Fruit fly (Drosophila melanogaster) whole organism, embryonic: ENCODE measurements around the gene CG5386.
A peak's percentile ranks its signal among the peaks of the same experiment; 100 is the strongest.

Source experiments
- Blimp-1 ChIP-seq: fragments of 200-800 bp; sonication (Bioruptor generic); optimal IDR thresholded peaks from 3 replicates; lab custom pipeline; 2018; ENCODE audit warnings: missing biosample characterization, missing genetic modification characterization, mild to moderate bottlenecking, moderate library complexity, missing genetic modification reagents
- CG12155 ChIP-seq: fragments of 200-800 bp; sonication (Bioruptor generic); optimal IDR thresholded peaks from 3 replicates; lab custom pipeline; 2016; ENCODE audit warnings: missing biosample characterization, missing genetic modification characterization
- CG15514 ChIP-seq: fragments of 200-800 bp; sonication (Bioruptor generic); optimal IDR thresholded peaks from 3 replicates; lab custom pipeline; 2017; ENCODE audit warnings: missing biosample characterization, missing genetic modification characterization, mild to moderate bottlenecking, moderate library complexity, missing genetic modification reagents
- CG17829 ChIP-seq: fragments of 200-800 bp; optimal IDR thresholded peaks from 2 replicates; lab custom pipeline; 2019; ENCODE audit warnings: missing biosample characterization, mild to moderate bottlenecking, missing genetic modification characterization, moderate library complexity
- CG18619 ChIP-seq: fragments of 200-800 bp; sonication (Bioruptor generic); optimal IDR thresholded peaks from 3 replicates; lab custom pipeline; 2017; ENCODE audit warnings: missing biosample characterization, mild to moderate bottlenecking, missing genetic modification characterization
- CG2116 ChIP-seq: fragments of 200-800 bp; sonication (Bioruptor generic); optimal IDR thresholded peaks from 3 replicates; lab custom pipeline; 2018; ENCODE audit warnings: missing biosample characterization, mild to moderate bottlenecking, missing genetic modification characterization
- CG2712 ChIP-seq: fragments of 200-800 bp; optimal IDR thresholded peaks from 3 replicates; lab custom pipeline; 2019; ENCODE audit warnings: missing biosample characterization, mild to moderate bottlenecking, missing genetic modification characterization, moderate library complexity
- CG30020 ChIP-seq: fragments of 200-800 bp; optimal IDR thresholded peaks from 2 replicates; lab custom pipeline; 2019; ENCODE audit warnings: missing biosample characterization, mild to moderate bottlenecking, missing genetic modification characterization, moderate library complexity
- CG31441 ChIP-seq: fragments of 200-800 bp; sonication (Bioruptor generic); IDR thresholded peaks from 2 replicates; pipeline ENCODE4 v1.3.6; 2022; ENCODE audit warnings: missing biosample characterization, missing genetic modification characterization
- CG33557 ChIP-seq: fragments of 200-800 bp; sonication (Bioruptor generic); optimal IDR thresholded peaks from 2 replicates; lab custom pipeline; 2019; ENCODE audit warnings: missing biosample characterization, mild to moderate bottlenecking, missing genetic modification characterization, moderate library complexity
- CG4617 ChIP-seq: fragments of 200-800 bp; sonication (Bioruptor generic); optimal IDR thresholded peaks from 3 replicates; lab custom pipeline; 2016; ENCODE audit warnings: missing biosample characterization, missing genetic modification characterization, borderline replicate concordance
- CG6254 ChIP-seq: fragments of 200-800 bp; sonication (Bioruptor generic); optimal IDR thresholded peaks from 3 replicates; lab custom pipeline; 2017; ENCODE audit warnings: mild to moderate bottlenecking, missing biosample characterization, missing genetic modification reagents, missing genetic modification characterization
- CG7745 ChIP-seq: fragments of 200-800 bp; sonication (Bioruptor generic); optimal IDR thresholded peaks from 2 replicates; lab custom pipeline; 2018; ENCODE audit warnings: missing biosample characterization, mild to moderate bottlenecking, missing genetic modification characterization, moderate library complexity
- CG7928 ChIP-seq: fragments of 200-800 bp; sonication (Bioruptor generic); optimal IDR thresholded peaks from 2 replicates; lab custom pipeline; 2017; ENCODE audit warnings: missing biosample characterization, mild to moderate bottlenecking, missing genetic modification characterization
- CG9437 ChIP-seq: fragments of 200-800 bp; sonication (Bioruptor generic); optimal IDR thresholded peaks from 2 replicates; lab custom pipeline; 2018; ENCODE audit warnings: missing biosample characterization, mild to moderate bottlenecking, missing genetic modification characterization
- CHES-1-like ChIP-seq: fragments of 200-800 bp; sonication (Bioruptor generic); optimal IDR thresholded peaks from 2 replicates; lab custom pipeline; 2016; ENCODE audit warnings: missing biosample characterization, missing genetic modification characterization
- Dek ChIP-seq: fragments of 200-800 bp; sonication (Bioruptor generic); optimal IDR thresholded peaks from 3 replicates; lab custom pipeline; 2019; ENCODE audit warnings: missing biosample characterization, mild to moderate bottlenecking, missing genetic modification characterization, moderate library complexity
- Dfd ChIP-seq, 2 experiments: fragments of >200 bp; optimal IDR thresholded peaks; 2 replicates each; lab custom pipeline; 2017; ENCODE audit warnings: missing biosample characterization in 2 of 2, missing genetic modification characterization in 2 of 2
- Dp ChIP-seq: fragments of 200-800 bp; sonication (Bioruptor generic); optimal IDR thresholded peaks from 2 replicates; lab custom pipeline; 2018; ENCODE audit warnings: missing biosample characterization, mild to moderate bottlenecking, missing genetic modification characterization, moderate library complexity
- Ets65A ChIP-seq: fragments of 200-800 bp; sonication (Bioruptor generic); peaks from one replicate; lab custom pipeline; 2016; ENCODE audit warnings: missing biosample characterization, missing genetic modification characterization
- Fer1 ChIP-seq: fragments of 200-800 bp; sonication (Bioruptor generic); optimal IDR thresholded peaks from 2 replicates; lab custom pipeline; 2017; ENCODE audit warnings: missing biosample characterization, mild to moderate bottlenecking, missing genetic modification characterization
- Fer3 ChIP-seq: fragments of 200-800 bp; sonication (Bioruptor generic); optimal IDR thresholded peaks from 2 replicates; lab custom pipeline; 2018; ENCODE audit warnings: missing biosample characterization, mild to moderate bottlenecking, missing genetic modification characterization, moderate library complexity
- Hmr ChIP-seq: fragments of 200-800 bp; sonication (Bioruptor generic); optimal IDR thresholded peaks from 3 replicates; lab custom pipeline; 2017; ENCODE audit warnings: mild to moderate bottlenecking, missing biosample characterization, missing genetic modification reagents, missing genetic modification characterization
- Oaz ChIP-seq: fragments of 200-800 bp; sonication (Bioruptor generic); IDR thresholded peaks from 2 replicates; pipeline ENCODE4 v1.3.6; 2022; ENCODE audit warnings: missing biosample characterization, missing genetic modification characterization
- Scr ChIP-seq: fragments of 200-800 bp; sonication (Bioruptor generic); IDR thresholded peaks from 2 replicates; pipeline ENCODE4 v1.3.6; 2022; ENCODE audit warnings: missing biosample characterization, missing genetic modification characterization; ENCODE audit not compliant: partially characterized antibody
- bowl ChIP-seq: fragments of 200-800 bp; sonication (Bioruptor generic); IDR thresholded peaks from 2 replicates; pipeline ENCODE4 v1.3.6; 2022; ENCODE audit warnings: missing biosample characterization, missing genetic modification characterization
- ci ChIP-seq: fragments of 200-800 bp; sonication (Bioruptor generic); IDR thresholded peaks from 3 replicates; pipeline ENCODE4 v1.3.6; 2022; ENCODE audit warnings: missing biosample characterization, missing genetic modification characterization
- eyg ChIP-seq: fragments of 200-800 bp; sonication (Bioruptor generic); optimal IDR thresholded peaks from 3 replicates; lab custom pipeline; 2016; ENCODE audit warnings: missing biosample characterization, missing genetic modification characterization
- grau ChIP-seq: fragments of 200-800 bp; optimal IDR thresholded peaks from 3 replicates; lab custom pipeline; 2019; ENCODE audit warnings: missing biosample characterization, mild to moderate bottlenecking, missing genetic modification characterization, moderate library complexity
- gsb-n ChIP-seq: fragments of 200-800 bp; sonication (Bioruptor generic); optimal IDR thresholded peaks from 3 replicates; lab custom pipeline; 2018; ENCODE audit warnings: missing biosample characterization, mild to moderate bottlenecking, missing genetic modification characterization
- hb ChIP-seq: fragments of 200-800 bp; sonication (Bioruptor generic); IDR thresholded peaks from 3 replicates; pipeline ENCODE4 v1.3.6; 2022; ENCODE audit warnings: missing biosample characterization, missing genetic modification characterization; ENCODE audit not compliant: partially characterized antibody
- hbn ChIP-seq: fragments of 200-800 bp; sonication (Bioruptor generic); IDR thresholded peaks from 2 replicates; pipeline ENCODE4 v1.3.6; 2022; ENCODE audit warnings: missing biosample characterization, missing genetic modification characterization; ENCODE audit not compliant: partially characterized antibody
- mam ChIP-seq: fragments of 200-800 bp; sonication (Bioruptor generic); optimal IDR thresholded peaks from 3 replicates; lab custom pipeline; 2016; ENCODE audit warnings: missing biosample characterization, missing genetic modification characterization
- nmo ChIP-seq: fragments of 200-800 bp; sonication (Bioruptor generic); optimal IDR thresholded peaks from 2 replicates; lab custom pipeline; 2018; ENCODE audit warnings: missing biosample characterization, mild to moderate bottlenecking, missing genetic modification characterization, moderate library complexity
- pfk ChIP-seq: fragments of 200-800 bp; sonication (Bioruptor generic); optimal IDR thresholded peaks from 2 replicates; lab custom pipeline; 2018; ENCODE audit warnings: missing biosample characterization, mild to moderate bottlenecking, missing genetic modification characterization, moderate library complexity
- phol ChIP-seq: fragments of 200-800 bp; sonication (Bioruptor generic); optimal IDR thresholded peaks from 3 replicates; lab custom pipeline; 2018; ENCODE audit warnings: missing biosample characterization, mild to moderate bottlenecking, missing genetic modification characterization, moderate library complexity
- pum ChIP-seq: fragments of 200-800 bp; sonication (Bioruptor generic); optimal IDR thresholded peaks from 2 replicates; lab custom pipeline; 2016; ENCODE audit warnings: missing biosample characterization, missing genetic modification characterization
- seq ChIP-seq: fragments of 200-800 bp; sonication (Bioruptor generic); IDR thresholded peaks from 2 replicates; pipeline ENCODE4 v1.3.6; 2022; ENCODE audit warnings: missing biosample characterization, missing genetic modification characterization
- slbo ChIP-seq: fragments of 200-800 bp; sonication (Bioruptor generic); IDR thresholded peaks from 2 replicates; pipeline ENCODE4 v1.3.6; 2022; ENCODE audit warnings: missing biosample characterization, missing genetic modification characterization
- slou ChIP-seq: fragments of 200-800 bp; sonication (Bioruptor generic); optimal IDR thresholded peaks from 3 replicates; lab custom pipeline; 2016; ENCODE audit warnings: missing biosample characterization, missing genetic modification characterization
- slp2 ChIP-seq: fragments of 200-800 bp; sonication (Bioruptor generic); optimal IDR thresholded peaks from 2 replicates; lab custom pipeline; 2016; ENCODE audit warnings: missing biosample characterization, missing genetic modification characterization
- tgo ChIP-seq: fragments of 200-800 bp; sonication (Bioruptor generic); IDR thresholded peaks from 3 replicates; pipeline ENCODE4 v1.3.6; 2022; ENCODE audit warnings: missing biosample characterization, missing genetic modification characterization
- toy ChIP-seq: fragments of 200-800 bp; sonication (Bioruptor generic); IDR thresholded peaks from 2 replicates; pipeline ENCODE4 v1.3.6; 2022; ENCODE audit warnings: missing biosample characterization, missing genetic modification characterization
- trem ChIP-seq: fragments of 200-800 bp; optimal IDR thresholded peaks from 3 replicates; lab custom pipeline; 2019; ENCODE audit warnings: missing biosample characterization, mild to moderate bottlenecking, missing genetic modification characterization, moderate library complexity
- unpg ChIP-seq: fragments of 200-800 bp; sonication (Bioruptor generic); optimal IDR thresholded peaks from 3 replicates; lab custom pipeline; 2018; ENCODE audit warnings: missing biosample characterization, mild to moderate bottlenecking, missing genetic modification characterization, moderate library complexity
- wor ChIP-seq: fragments of 200-800 bp; sonication (Bioruptor generic); IDR thresholded peaks from 2 replicates; pipeline ENCODE4 v1.3.6; 2022; ENCODE audit warnings: missing biosample characterization, missing genetic modification characterization
- yki ChIP-seq: fragments of >200 bp; optimal IDR thresholded peaks from 3 replicates; lab custom pipeline; 2018
- zfh2 ChIP-seq: fragments of 200-800 bp; sonication (Bioruptor generic); optimal IDR thresholded peaks from 2 replicates; lab custom pipeline; 2016; ENCODE audit warnings: missing biosample characterization, missing genetic modification characterization

The CG5386 gene

DNA sequence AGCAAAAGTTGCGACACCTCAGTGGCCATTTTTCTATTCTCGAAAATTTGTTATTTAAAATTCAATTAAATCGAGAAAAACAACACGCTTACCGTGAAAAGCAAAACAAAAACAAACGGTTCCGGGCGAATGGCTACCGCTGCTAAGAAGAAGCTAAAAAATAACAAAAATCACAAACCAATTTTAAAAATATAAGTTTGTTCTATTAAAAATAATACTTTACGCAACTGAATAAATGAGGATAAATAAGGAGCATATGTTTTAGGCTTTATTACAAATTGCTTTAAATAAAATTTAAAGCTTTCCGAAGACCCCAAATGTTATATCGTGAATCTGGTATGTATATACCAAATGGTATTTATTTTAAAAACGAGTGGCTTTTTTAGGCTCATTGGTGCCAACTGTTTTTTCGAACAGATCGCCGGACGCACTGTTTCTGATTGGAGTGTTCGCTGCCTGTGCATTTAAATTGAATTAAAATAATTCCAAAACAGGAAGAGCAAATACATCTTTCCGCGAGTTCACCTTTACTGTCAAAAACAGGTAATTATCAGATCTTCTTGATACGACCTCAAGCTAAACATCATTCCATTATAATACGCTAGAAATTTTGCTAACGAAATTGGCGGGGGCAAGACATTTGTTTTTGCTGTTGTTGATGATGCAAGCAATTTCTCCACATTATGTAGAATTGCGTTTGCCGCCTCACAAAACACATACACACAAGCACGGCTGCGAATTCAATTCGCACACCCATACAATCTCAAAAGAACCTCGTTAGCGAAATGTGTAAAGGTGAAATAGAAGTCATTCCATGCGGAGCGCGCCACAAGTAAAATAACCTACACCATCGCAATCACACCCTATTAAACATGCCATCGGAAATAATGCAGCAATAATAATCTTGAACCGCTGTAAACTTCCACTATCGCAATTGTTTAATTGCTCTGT is 25.4 kb upstream of the CG5386 start, which contains the start of the genes Polr3F and PyK (continued):
- peak; percentile 3 for TF ChIP-seq Dek (tag; lab: Kevin White, UChicago)
- no peak for TF ChIP-seq CG7745
- TF ChIP-seq Ets65A, result peak; percentile 23
- TF ChIP-seq CG17829 (tag; lab: Kevin White, UChicago), result peak; percentile 26
- TF ChIP-seq slbo (GFP tag; lab: Robert Waterston, UW), result 0 out of 2 replicates have a peak, but pooled peaks have one; percentile 17
- peak; percentile 40 for TF ChIP-seq Fer3
- TF ChIP-seq hbn (GFP tag; lab: Robert Waterston, UW), result 0 out of 2 replicates have a peak, but pooled peaks have one; percentile 36
- TF ChIP-seq Hmr (GFP tag; lab: Kevin White, UChicago), result peak; percentile 51
- peak; percentile 7; the same call in 1 of the 2 replicates for TF ChIP-seq Scr
- TF ChIP-seq CG2712 (tag; lab: Kevin White, UChicago), result peak; percentile 56
- TF ChIP-seq Dp (GFP tag; lab: Kevin White, UChicago), result peak; percentile 66
- TF ChIP-seq mam (GFP tag; lab: Kevin White, UChicago), result no peak
- no peak for TF ChIP-seq Oaz
- no peak for TF ChIP-seq CG18619 (GFP tag; lab: Kevin White, UChicago)
- no peak for TF ChIP-seq yki (lab: Kevin White, UChicago)
- peak; percentile 50; the same call in 1 of the 2 replicates for TF ChIP-seq CG31441 (GFP tag; lab: Robert Waterston, UW)
- no peak for TF ChIP-seq hb (GFP tag; lab: Robert Waterston, UW)
- TF ChIP-seq eyg (GFP tag; lab: Kevin White, UChicago), result no peak
- TF ChIP-seq pum, result no peak
- no peak for TF ChIP-seq Fer1 (GFP tag; lab: Kevin White, UChicago)
- peak; percentile 47 for TF ChIP-seq phol (tag; lab: Kevin White, UChicago)
- peak; percentile 66 for TF ChIP-seq CG15514 (GFP tag; lab: Kevin White, UChicago)
- no peak for TF ChIP-seq slp2 (GFP tag; lab: Kevin White, UChicago)
- peak; percentile 53 for TF ChIP-seq unpg (GFP tag; lab: Kevin White, UChicago)
- TF ChIP-seq Blimp-1, result peak; percentile 52
- no peak for TF ChIP-seq bowl (GFP tag; lab: Robert Waterston, UW)
- TF ChIP-seq slou, result no peak
- no peak for TF ChIP-seq CG7928 (GFP tag; lab: Kevin White, UChicago)
- peak; percentile 30 for TF ChIP-seq CG4617 (GFP tag; lab: Kevin White, UChicago)
- TF ChIP-seq seq (GFP tag; lab: Robert Waterston, UW), result no peak
- peak; percentile 19 for TF ChIP-seq CG33557 (GFP tag; lab: Kevin White, UChicago)
- no peak for TF ChIP-seq toy
- peak; percentile 13 for TF ChIP-seq gsb-n
- TF ChIP-seq zfh2 (GFP tag; lab: Kevin White, UChicago), result peak; percentile 15
- no peak for TF ChIP-seq Dfd (GFP tag; optimal IDR thresholded peaks at IDR 0.05; lab: Kevin White, UChicago)
- TF ChIP-seq nmo (GFP tag; lab: Kevin White, UChicago), result peak; percentile 54
- no peak for TF ChIP-seq tgo
- TF ChIP-seq CG30020 (tag; lab: Kevin White, UChicago), result peak; percentile 38
- peak; percentile 44 for TF ChIP-seq CHES-1-like (GFP tag; lab: Kevin White, UChicago)
- TF ChIP-seq ci (GFP tag; lab: Robert Waterston, UW), result peak; percentile 33; the same call in 1 of the 3 replicates
- TF ChIP-seq trem, result peak; percentile 57
- no peak for TF ChIP-seq CG9437 (GFP tag; lab: Kevin White, UChicago)
- peak; percentile 51 for TF ChIP-seq grau (tag; lab: Kevin White, UChicago)
- peak; percentile 32 for TF ChIP-seq CG2116 (GFP tag; lab: Kevin White, UChicago)
- no peak for TF ChIP-seq pfk (GFP tag; lab: Kevin White, UChicago)
- TF ChIP-seq wor (GFP tag; lab: Robert Waterston, UW), result no peak
- TF ChIP-seq CG12155 (GFP tag; lab: Kevin White, UChicago), result peak; percentile 5
- TF ChIP-seq CG6254 (GFP tag; lab: Kevin White, UChicago), result no peak
